Fruit fly (Drosophila melanogaster): Measurements from ENCODE around the gene Nepl21.

DNA sequence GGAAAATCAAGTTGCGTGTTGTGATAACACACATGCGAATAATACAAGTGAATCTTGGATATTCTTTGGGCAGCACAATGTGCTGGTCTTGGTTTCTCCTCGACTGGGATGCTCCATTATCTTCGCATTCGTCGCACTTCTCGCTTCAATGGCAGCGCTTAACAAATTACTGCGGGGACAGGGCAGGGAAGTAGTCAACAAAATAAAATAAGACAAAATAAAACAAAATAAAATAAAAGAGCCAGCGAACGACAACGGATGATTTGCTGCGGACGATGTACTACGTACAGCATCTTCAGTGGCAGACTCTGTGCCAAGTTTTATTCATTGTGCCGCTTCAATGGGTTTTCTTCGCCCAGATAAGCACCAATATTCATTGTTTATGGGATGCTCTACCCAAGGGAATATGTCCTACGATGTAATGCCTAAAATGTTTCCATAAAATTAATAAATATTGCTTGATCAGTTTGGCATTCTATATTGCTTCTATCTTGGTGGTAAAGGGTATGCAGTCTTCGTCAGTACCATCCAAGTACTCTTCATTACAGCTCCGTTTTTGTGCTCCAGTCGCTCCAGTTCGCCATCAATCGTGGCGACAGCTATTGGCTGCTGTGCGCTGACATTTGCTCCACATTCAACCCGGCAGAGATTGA, 36.5 kb upstream of the Nepl21 start:
- TF ChIP-seq CG8478 (optimal IDR thresholded peaks at IDR 0.05) (no peak), CTCF (optimal IDR thresholded peaks at IDR 0.05) (no peak)
